Fruit fly (Drosophila melanogaster): ENCODE results near the gene CG1105.

dm6 chr3R:7060467-7060866 is 6.5 kb downstream of the CG1105 start, which contains the start of gene djl:
- no peak for TF ChIP-seq Rx (GFP tag; IDR thresholded peaks at IDR 0.05)
- TF ChIP-seq en (GFP tag; optimal IDR thresholded peaks at IDR 0.05): no peak
- TF ChIP-seq klu (GFP tag; IDR thresholded peaks at IDR 0.05): no peak
- no peak for TF ChIP-seq CG18619 (GFP tag; optimal IDR thresholded peaks at IDR 0.05)
- TF ChIP-seq CG5180 (GFP tag; optimal IDR thresholded peaks at IDR 0.05): no peak
- no peak for TF ChIP-seq Mad (GFP tag; optimal IDR thresholded peaks at IDR 0.05)
- TF ChIP-seq CG31365 (tag; optimal IDR thresholded peaks at IDR 0.05): no peak
- TF ChIP-seq z (GFP tag; IDR thresholded peaks at IDR 0.05): no peak
- no peak for TF ChIP-seq Sry-β (GFP tag; optimal IDR thresholded peaks at IDR 0.05)
- no peak for TF ChIP-seq CG3847 (GFP tag; IDR thresholded peaks at IDR 0.05)
